Fruit fly (Drosophila melanogaster) whole organism: ENCODE data around the gene pbl.

Source experiments
- Dll ChIP-seq: fragments of >200 bp; optimal IDR thresholded peaks from 2 replicates; lab custom pipeline; 2017
- EcR ChIP-seq, 2 experiments: fragments of >200 bp; optimal IDR thresholded peaks; 2 replicates each; lab custom pipeline; 2017; ENCODE audit warnings: missing biosample characterization in 2 of 2, missing genetic modification characterization in 2 of 2, missing genetic modification reagents in 2 of 2
- psq ChIP-seq: fragments of >200 bp; optimal IDR thresholded peaks from 2 replicates; lab custom pipeline; 2017
- usp ChIP-seq: fragments of >200 bp; optimal IDR thresholded peaks from 2 replicates; lab custom pipeline; 2017; ENCODE audit warnings: missing biosample characterization, missing genetic modification characterization, mixed read lengths

DNA sequence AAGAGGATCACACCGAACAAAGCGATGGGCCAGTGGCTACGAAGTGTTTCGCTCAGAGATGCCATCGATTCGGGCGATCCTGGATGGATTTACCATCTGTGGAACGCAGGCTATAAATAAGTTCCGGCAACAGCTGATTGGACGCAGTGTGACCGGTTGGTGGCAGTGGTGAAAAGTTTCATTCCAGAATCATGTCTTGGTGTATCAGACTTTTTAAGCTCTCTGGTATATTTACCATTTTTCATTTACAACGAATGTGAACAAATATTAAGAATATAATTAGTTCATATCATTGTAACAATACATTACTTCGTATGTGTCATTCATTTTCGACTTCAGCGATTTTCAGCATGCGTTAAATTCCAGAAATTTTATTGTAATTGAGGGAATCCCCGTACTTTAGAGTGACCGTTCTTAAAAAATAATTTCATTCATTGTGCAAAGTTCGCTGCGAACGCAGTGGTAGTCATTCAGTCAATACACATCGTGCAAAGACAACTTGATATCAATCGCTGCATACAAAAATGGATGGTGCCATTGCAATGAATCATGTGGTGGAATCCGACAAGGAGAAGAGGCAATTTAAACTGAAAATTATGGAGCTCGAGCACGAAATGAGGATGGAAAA lies 3.3 kb upstream of the pbl start, which contains the start of gene Tmem43:
- TF ChIP-seq Dll (no peak), EcR (GFP tag; optimal IDR thresholded peaks at IDR 0.05; lab: Kevin White, UChicago) (no peak), psq (lab: Kevin White, UChicago) (no peak), usp (GFP tag; lab: Kevin White, UChicago) (no peak)
